Fruit fly (Drosophila melanogaster) whole organism, embryonic: ENCODE data around the gene CG1428.

Experiments
- CG6689 ChIP-seq: fragments of 200-800 bp; sonication (Bioruptor generic); IDR thresholded peaks from 2 replicates; pipeline ENCODE4 v1.3.6; 2022; ENCODE audit warnings: missing biosample characterization, missing genetic modification characterization
- Taf1 ChIP-seq: fragments of 200-800 bp; sonication (Bioruptor generic); IDR thresholded peaks from 2 replicates; pipeline ENCODE4 v1.3.6; 2022; ENCODE audit warnings: missing biosample characterization, missing genetic modification characterization
- bcd ChIP-seq: fragments of 200-800 bp; sonication (Bioruptor generic); optimal IDR thresholded peaks from 2 replicates; lab custom pipeline; 2017; ENCODE audit warnings: missing biosample characterization, mild to moderate bottlenecking, missing genetic modification characterization
- emc ChIP-seq: fragments of 200-800 bp; sonication (Bioruptor generic); optimal IDR thresholded peaks from 2 replicates; lab custom pipeline; 2016; ENCODE audit warnings: missing biosample characterization, missing genetic modification characterization
- eve ChIP-seq, 2 experiments: fragments of >200 bp; optimal IDR thresholded peaks; 2 replicates each; lab custom pipeline; 2017; ENCODE audit warnings: missing biosample characterization in 2 of 2, missing genetic modification characterization in 2 of 2
- grau ChIP-seq: fragments of 200-800 bp; optimal IDR thresholded peaks from 3 replicates; lab custom pipeline; 2019; ENCODE audit warnings: missing biosample characterization, mild to moderate bottlenecking, missing genetic modification characterization, moderate library complexity
- odd ChIP-seq: fragments of 200-800 bp; sonication (Bioruptor generic); optimal IDR thresholded peaks from 2 replicates; lab custom pipeline; 2017; ENCODE audit warnings: missing biosample characterization, mild to moderate bottlenecking, missing genetic modification characterization
- ro ChIP-seq: fragments of 200-800 bp; sonication (Bioruptor generic); IDR thresholded peaks from 2 replicates; pipeline ENCODE4 v1.3.6; 2022; ENCODE audit warnings: missing biosample characterization, missing genetic modification characterization
- tna ChIP-seq: fragments of 200-800 bp; sonication (Bioruptor generic); IDR thresholded peaks from 2 replicates; pipeline ENCODE4 v1.3.6; 2022; ENCODE audit warnings: missing biosample characterization, missing genetic modification characterization; ENCODE audit not compliant: partially characterized antibody
- zfh1 ChIP-seq: fragments of 200-800 bp; sonication (Bioruptor generic); IDR thresholded peaks from 3 replicates; pipeline ENCODE4 v1.3.6; 2022; ENCODE audit warnings: missing biosample characterization, missing genetic modification characterization

- TF ChIP-seq Taf1 (GFP tag; lab: Robert Waterston, UW) = no peak
- TF ChIP-seq odd = no peak
- TF ChIP-seq eve (GFP tag; optimal IDR thresholded peaks at IDR 0.05; lab: Kevin White, UChicago) = no peak
- TF ChIP-seq bcd (GFP tag; lab: Kevin White, UChicago) = no peak
- no peak for TF ChIP-seq emc (GFP tag; lab: Kevin White, UChicago)
- TF ChIP-seq zfh1 = no peak
- no peak for TF ChIP-seq tna (GFP tag; lab: Robert Waterston, UW)
- no peak for TF ChIP-seq ro
- no peak for TF ChIP-seq CG6689 (GFP tag; lab: Robert Waterston, UW)
- no peak for TF ChIP-seq grau (tag; lab: Kevin White, UChicago)
Measured at dm6 chr2L:21902693-21903092, 3.4 kb upstream of the CG1428 start, which contains the start of gene CG1421.
